Worm (Caenorhabditis elegans) whole organism, L4 larva: Measurements from ENCODE around the gene eelo-1.

Source experiments
- D1046.2 ChIP-seq: fragments of 200-800 bp; sonication (Bioruptor generic); IDR thresholded peaks from 2 replicates; pipeline ENCODE4 v1.3.6; 2022; ENCODE audit warnings: missing genetic modification characterization, missing compliant biosample characterization
- F10B5.3 ChIP-seq: sonication (generic microtip); optimal IDR thresholded peaks from 2 replicates; lab custom pipeline; 2016; ENCODE audit warnings: mild to moderate bottlenecking, missing genetic modification characterization, missing compliant biosample characterization
- F37D6.2 ChIP-seq: sonication (generic microtip); optimal IDR thresholded peaks from 2 replicates; lab custom pipeline; 2016; ENCODE audit warnings: mild to moderate bottlenecking, missing genetic modification characterization, missing compliant biosample characterization
- Y48G9A.11 ChIP-seq: fragments of 200-800 bp; sonication (Bioruptor generic); IDR thresholded peaks from 2 replicates; pipeline ENCODE4 v1.3.6; 2022; ENCODE audit warnings: missing genetic modification reagents, missing genetic modification characterization, missing compliant biosample characterization
- Y75B8A.6 ChIP-seq: fragments of 200-800 bp; sonication (Bioruptor generic); IDR thresholded peaks from 2 replicates; pipeline ENCODE4 v1.3.6; 2022; ENCODE audit warnings: missing genetic modification reagents, missing genetic modification characterization, missing compliant biosample characterization
- ZK546.5 ChIP-seq, 2 experiments: sonication (generic microtip); optimal IDR thresholded peaks; 2 replicates each; lab custom pipeline; 2017; ENCODE audit warnings: missing biosample characterization in 2 of 2, missing genetic modification characterization in 2 of 2
- aha-1 ChIP-seq: fragments of 150-350 bp; peaks from one replicate; lab custom pipeline; 2014; ENCODE audit warnings: missing biosample characterization, missing genetic modification characterization
- ama-1 ChIP-seq: fragments of 150-350 bp; optimal IDR thresholded peaks from 2 replicates; lab custom pipeline; 2014; ENCODE audit warnings: inconsistent platforms, mixed read lengths
- arid-1 ChIP-seq: fragments of 200-800 bp; sonication (Bioruptor generic); conservative IDR thresholded peaks from 2 replicates; pipeline ENCODE4 v1.3.6; 2022; ENCODE audit warnings: missing genetic modification reagents, missing genetic modification characterization, missing compliant biosample characterization
- ceh-28 ChIP-seq: fragments of 150-350 bp; optimal IDR thresholded peaks from 2 replicates; lab custom pipeline; 2014; ENCODE audit warnings: missing biosample characterization, missing genetic modification reagents, missing genetic modification characterization
- ceh-62 ChIP-seq: sonication (generic microtip); optimal IDR thresholded peaks from 2 replicates; lab custom pipeline; 2017; ENCODE audit warnings: missing biosample characterization, missing genetic modification characterization
- ceh-82 ChIP-seq: sonication (generic microtip); optimal IDR thresholded peaks from 2 replicates; lab custom pipeline; 2017; ENCODE audit warnings: missing biosample characterization, missing genetic modification characterization
- daf-8 ChIP-seq: fragments of 200-800 bp; sonication (Bioruptor generic); IDR thresholded peaks from 2 replicates; pipeline ENCODE4 v1.3.6; 2022; ENCODE audit warnings: missing genetic modification characterization, missing compliant biosample characterization
- dmd-9 ChIP-seq: fragments of 200-800 bp; sonication (Bioruptor generic); IDR thresholded peaks from 2 replicates; pipeline ENCODE4 v1.3.6; 2022; ENCODE audit warnings: missing genetic modification reagents, missing genetic modification characterization, missing compliant biosample characterization
- dve-1 ChIP-seq: sonication (generic microtip); optimal IDR thresholded peaks from 2 replicates; lab custom pipeline; 2017; ENCODE audit warnings: antibody characterized with exemption, mild to moderate bottlenecking, missing genetic modification characterization, missing compliant biosample characterization; ENCODE audit not compliant: insufficient read depth
- egl-43 ChIP-seq: fragments of 200-800 bp; sonication (Bioruptor generic); IDR thresholded peaks from 2 replicates; pipeline ENCODE4 v1.3.6; 2022; ENCODE audit warnings: missing genetic modification reagents, missing genetic modification characterization, missing compliant biosample characterization
- gei-8 ChIP-seq: fragments of 200-800 bp; sonication (Bioruptor generic); optimal IDR thresholded peaks from 2 replicates; lab custom pipeline; 2018; ENCODE audit warnings: mild to moderate bottlenecking, missing genetic modification characterization, missing compliant biosample characterization
- hmg-1.1 ChIP-seq: fragments of 200-800 bp; sonication (Bioruptor generic); IDR thresholded peaks from 2 replicates; pipeline ENCODE4 v1.3.6; 2022; ENCODE audit warnings: missing genetic modification reagents, missing genetic modification characterization, missing compliant biosample characterization
- jun-1 ChIP-seq: fragments of 150-350 bp; optimal IDR thresholded peaks from 2 replicates; lab custom pipeline; 2014; ENCODE audit warnings: missing biosample characterization, missing genetic modification reagents, missing genetic modification characterization
- lim-7 ChIP-seq: fragments of 200-800 bp; sonication (Bioruptor generic); IDR thresholded peaks from 2 replicates; pipeline ENCODE4 v1.3.6; 2022; ENCODE audit warnings: missing genetic modification characterization, missing compliant biosample characterization
- lin-13 ChIP-seq: fragments of 150-350 bp; optimal IDR thresholded peaks from 2 replicates; lab custom pipeline; 2014; ENCODE audit warnings: missing biosample characterization, missing genetic modification reagents, missing genetic modification characterization
- lin-39 ChIP-seq: fragments of 150-350 bp; optimal IDR thresholded peaks from 2 replicates; lab custom pipeline; 2014; ENCODE audit warnings: missing biosample characterization, missing genetic modification reagents, missing genetic modification characterization
- madf-9 ChIP-seq: fragments of 200-800 bp; sonication (Bioruptor generic); conservative IDR thresholded peaks from 2 replicates; pipeline ENCODE4 v1.3.6; 2022; ENCODE audit warnings: missing genetic modification reagents, missing genetic modification characterization, missing compliant biosample characterization
- mdl-1 ChIP-seq, 2 experiments: fragments of 150-350 bp in 1 of 2; sonication (generic microtip) in 1 of 2; optimal IDR thresholded peaks; 2 replicates each; lab custom pipeline; 2014 to 2017; ENCODE audit warnings: missing biosample characterization in 2 of 2, missing genetic modification characterization in 2 of 2
- mep-1 ChIP-seq: fragments of 150-350 bp; sonication (generic microtip); optimal IDR thresholded peaks from 3 replicates; lab custom pipeline; 2014; ENCODE audit warnings: missing biosample characterization, missing genetic modification characterization
- mxl-2 ChIP-seq: fragments of 200-800 bp; sonication (Bioruptor generic); conservative IDR thresholded peaks from 2 replicates; pipeline ENCODE4 v1.3.6; 2022; ENCODE audit warnings: missing genetic modification reagents, missing genetic modification characterization, missing compliant biosample characterization
- nhr-102 ChIP-seq: sonication (generic microtip); optimal IDR thresholded peaks from 2 replicates; lab custom pipeline; 2016; ENCODE audit warnings: mild to moderate bottlenecking, missing genetic modification characterization, moderate library complexity, missing compliant biosample characterization
- nhr-11 ChIP-seq: fragments of 150-350 bp; optimal IDR thresholded peaks from 2 replicates; lab custom pipeline; 2014; ENCODE audit warnings: missing biosample characterization, missing genetic modification characterization
- nhr-111 ChIP-seq: fragments of 200-800 bp; sonication (Bioruptor generic); optimal IDR thresholded peaks from 2 replicates; lab custom pipeline; 2018; ENCODE audit warnings: mild to moderate bottlenecking, missing genetic modification characterization, missing compliant biosample characterization
- nhr-237 ChIP-seq: sonication (generic microtip); optimal IDR thresholded peaks from 2 replicates; lab custom pipeline; 2017; ENCODE audit warnings: missing biosample characterization, missing genetic modification characterization
- nhr-28 ChIP-seq: fragments of 150-350 bp; optimal IDR thresholded peaks from 2 replicates; lab custom pipeline; 2014; ENCODE audit warnings: missing biosample characterization, missing genetic modification characterization
- nhr-42 ChIP-seq: fragments of 200-800 bp; sonication (Bioruptor generic); IDR thresholded peaks from 2 replicates; pipeline ENCODE4 v1.3.6; 2022; ENCODE audit warnings: missing genetic modification characterization, missing compliant biosample characterization
- nhr-76 ChIP-seq: fragments of 150-350 bp; optimal IDR thresholded peaks from 2 replicates; lab custom pipeline; 2014; ENCODE audit warnings: missing biosample characterization, missing genetic modification characterization
- pha-4 ChIP-seq, 2 experiments: fragments of 150-350 bp in 1 of 2; fragments of 200-800 bp in 1 of 2; sonication (Bioruptor generic) in 1 of 2; IDR thresholded peaks in 1 of 2; optimal IDR thresholded peaks in 1 of 2; 2 replicates each; pipeline versions ENCODE4 v1.3.6 to Lab custom; 2014 to 2022; ENCODE audit warnings: missing genetic modification characterization in 2 of 2, missing genetic modification reagents in 2 of 2, missing biosample characterization in 1 of 2, missing compliant biosample characterization in 1 of 2
- php-3 ChIP-seq: fragments of 200-800 bp; sonication (Bioruptor generic); IDR thresholded peaks from 2 replicates; pipeline ENCODE4 v1.3.6; 2022; ENCODE audit warnings: missing genetic modification reagents, missing genetic modification characterization, missing compliant biosample characterization
- pqm-1 ChIP-seq: sonication (generic microtip); optimal IDR thresholded peaks from 2 replicates; lab custom pipeline; 2017; ENCODE audit warnings: missing biosample characterization, missing genetic modification characterization
- set-16 ChIP-seq: fragments of 200-800 bp; sonication (Bioruptor generic); IDR thresholded peaks from 2 replicates; pipeline ENCODE4 v1.3.6; 2022; ENCODE audit warnings: missing genetic modification reagents, missing genetic modification characterization, missing compliant biosample characterization
- spr-3 ChIP-seq: fragments of 200-800 bp; sonication (Bioruptor generic); optimal IDR thresholded peaks from 2 replicates; lab custom pipeline; 2018; ENCODE audit warnings: mild to moderate bottlenecking, missing genetic modification characterization, missing compliant biosample characterization
- tag-97 ChIP-seq: fragments of 200-800 bp; sonication (Bioruptor generic); IDR thresholded peaks from 2 replicates; pipeline ENCODE4 v1.3.6; 2022; ENCODE audit warnings: missing genetic modification characterization, missing compliant biosample characterization
- tra-1 ChIP-seq: fragments of 200-800 bp; sonication (Bioruptor generic); IDR thresholded peaks from 2 replicates; pipeline ENCODE4 v1.3.6; 2022; ENCODE audit warnings: missing genetic modification reagents, missing genetic modification characterization, missing compliant biosample characterization
- unc-62 ChIP-seq, 3 experiments: fragments of 150-350 bp in 1 of 3; sonication (generic microtip); optimal IDR thresholded peaks in 2 of 3; peaks in 1 of 3; 1 replicate in 1 of 3; 2 replicates in 2 of 3; lab custom pipeline; 2014 to 2017; ENCODE audit warnings: missing biosample characterization in 3 of 3, missing genetic modification characterization in 3 of 3, missing genetic modification reagents in 3 of 3, missing genotype in 1 of 3
- zag-1 ChIP-seq: fragments of 150-350 bp; optimal IDR thresholded peaks from 2 replicates; lab custom pipeline; 2014; ENCODE audit warnings: missing biosample characterization, missing genetic modification characterization
- zfp-2 ChIP-seq: sonication (generic microtip); optimal IDR thresholded peaks from 2 replicates; lab custom pipeline; 2016; ENCODE audit warnings: mild to moderate bottlenecking, missing genetic modification characterization, missing compliant biosample characterization
- zfp-3 ChIP-seq: fragments of 200-800 bp; sonication (Bioruptor generic); conservative IDR thresholded peaks from 2 replicates; pipeline ENCODE4 v1.3.6; 2022; ENCODE audit warnings: missing genetic modification reagents, missing genetic modification characterization, missing compliant biosample characterization
- zip-11 ChIP-seq: fragments of 200-800 bp; sonication (Bioruptor generic); IDR thresholded peaks from 2 replicates; pipeline ENCODE4 v1.3.6; 2022; ENCODE audit warnings: missing genetic modification characterization, missing compliant biosample characterization
- zip-2 ChIP-seq: fragments of 150-350 bp; optimal IDR thresholded peaks from 2 replicates; lab custom pipeline; 2014; ENCODE audit warnings: missing biosample characterization, missing genetic modification characterization
- ztf-7 ChIP-seq: fragments of 150-350 bp; optimal IDR thresholded peaks from 2 replicates; lab custom pipeline; 2014; ENCODE audit warnings: missing biosample characterization, missing genetic modification characterization

The eelo-1 gene

DNA sequence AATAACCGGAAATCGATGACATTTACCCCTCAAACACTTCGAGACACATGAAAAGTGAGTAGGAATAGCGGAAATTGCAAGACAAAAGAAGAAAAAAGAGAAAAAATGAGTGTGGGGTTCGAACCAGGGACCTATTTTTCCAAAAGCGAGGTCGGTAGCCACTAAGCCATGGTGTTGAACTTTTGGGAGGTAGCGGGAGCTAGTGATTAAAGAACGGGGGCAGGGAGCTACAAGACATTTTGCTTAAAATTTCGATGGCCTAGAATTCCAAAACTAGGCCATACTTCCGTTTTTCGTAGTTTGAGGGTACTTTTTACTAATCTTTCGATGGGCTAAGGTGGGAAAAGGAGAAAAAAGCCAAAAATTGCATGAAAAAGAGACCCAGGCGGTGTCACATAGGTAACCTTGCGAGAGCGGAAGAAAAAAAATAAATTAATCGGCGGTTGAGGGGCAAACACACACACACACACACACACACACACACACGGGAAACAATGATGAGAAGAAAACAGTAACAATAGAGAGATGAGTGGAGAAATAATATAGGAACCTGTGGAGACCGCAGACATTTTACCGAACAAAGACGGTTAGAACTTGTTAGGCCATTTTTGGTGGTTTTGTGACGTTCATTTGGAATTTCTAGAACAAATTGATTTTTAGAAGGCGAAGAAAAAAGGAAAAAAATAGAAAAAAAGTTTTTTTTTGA is 43.3 kb upstream of the eelo-1 start (continued):
- TF ChIP-seq Y48G9A.11 (peak; percentile 88), jun-1 (no peak), dmd-9 (GFP tag; lab: Robert Waterston, UW) (peak; percentile 71; the same call in 1 of the 2 replicates), set-16 (GFP tag; lab: Robert Waterston, UW) (no peak), nhr-111 (GFP tag; lab: Kevin White, UChicago) (peak; percentile 60), dve-1 (tag; lab: Kevin White, UChicago) (no peak), zip-11 (no peak), mep-1 (tag; lab: Kevin White, UChicago) (peak; percentile 46), hmg-1.1 (GFP tag; lab: Robert Waterston, UW) (peak; percentile 74), spr-3 (GFP tag; lab: Kevin White, UChicago) (peak; percentile 62), ama-1 (lab: Kevin White, UChicago) (no peak), nhr-28 (tag; lab: Kevin White, UChicago) (peak; percentile 53), tag-97 (GFP tag; lab: Robert Waterston, UW) (no peak), unc-62 (GFP tag; optimal IDR thresholded peaks at IDR 0.05 in 1 of 2; lab: Kevin White, UChicago) (peak in 1 of 2 experiments; percentile 79), unc-62 (tag; optimal IDR thresholded peaks at IDR 0.05; lab: Kevin White, UChicago) (no peak), F10B5.3 (peak; percentile 50), nhr-42 (GFP tag; lab: Robert Waterston, UW) (peak; percentile 82), lin-13 (GFP tag; lab: Kevin White, UChicago) (peak; percentile 86), zip-2 (tag; lab: Kevin White, UChicago) (no peak), pqm-1 (tag; lab: Kevin White, UChicago) (no peak), tra-1 (GFP tag; lab: Robert Waterston, UW) (peak; percentile 90), daf-8 (GFP tag; lab: Robert Waterston, UW) (0 out of 2 replicates have a peak, but pooled peaks have one; percentile 84), D1046.2 (GFP tag; lab: Robert Waterston, UW) (peak; percentile 78), ztf-7 (tag; lab: Kevin White, UChicago) (no peak), nhr-11 (no peak), aha-1 (tag; lab: Kevin White, UChicago) (peak; percentile 92), mdl-1 (tag; optimal IDR thresholded peaks at IDR 0.05; lab: Kevin White, UChicago) (no peak), nhr-76 (tag; lab: Kevin White, UChicago) (no peak), php-3 (GFP tag; lab: Robert Waterston, UW) (peak; percentile 67), pha-4 (GFP tag; IDR thresholded peaks at IDR 0.05; lab: Robert Waterston, UW) (peak; percentile 93), pha-4 (tag; optimal IDR thresholded peaks at IDR 0.05; lab: Kevin White, UChicago) (no peak), zag-1 (tag; lab: Kevin White, UChicago) (no peak)

DNA sequence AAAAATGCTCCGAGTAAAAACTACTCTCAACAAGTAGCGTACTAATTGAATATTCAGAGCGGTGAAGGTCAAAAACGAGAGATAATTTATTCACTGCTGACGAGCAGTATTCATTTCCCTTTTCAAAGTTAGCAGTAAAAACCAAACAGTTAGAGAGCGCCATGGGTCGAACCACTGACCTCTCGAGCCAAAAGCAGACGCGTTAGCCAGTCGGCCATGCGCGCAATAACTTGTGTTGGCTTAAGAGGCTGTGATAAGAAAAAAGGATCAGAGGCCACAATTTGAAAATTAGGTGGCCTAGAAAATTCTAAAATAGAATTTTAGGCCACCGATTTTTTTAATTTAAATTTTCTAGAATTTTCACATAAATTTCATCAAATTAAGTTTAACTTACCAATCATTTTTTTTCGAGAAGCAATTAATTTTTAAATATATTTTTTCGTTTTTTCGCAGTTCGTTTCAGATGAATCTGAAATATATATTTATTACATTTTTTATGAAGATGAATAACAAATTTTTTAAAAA is 42.4 kb upstream of the eelo-1 start, which contains the start of gene sms-3:
Gene sms-3 (minus strand): TSS at position 475 of the 525 bp plus-strand sequence.
- TF ChIP-seq F10B5.3, result no peak
- TF ChIP-seq lin-39, result no peak
- no peak for TF ChIP-seq zfp-2 (tag; lab: Kevin White, UChicago)
- TF ChIP-seq mep-1 (tag; lab: Kevin White, UChicago), result no peak
- peak; percentile 79; the same call in 1 of the 2 replicates for TF ChIP-seq tra-1 (GFP tag; lab: Robert Waterston, UW)
- no peak for TF ChIP-seq zip-2 (tag; lab: Kevin White, UChicago)
- TF ChIP-seq ZK546.5 (tag; optimal IDR thresholded peaks at IDR 0.05; lab: Kevin White, UChicago), result no peak
- TF ChIP-seq nhr-42 (GFP tag; lab: Robert Waterston, UW), result no peak
- peak; percentile 43; the same call in 1 of the 2 replicates for TF ChIP-seq madf-9
- no peak for TF ChIP-seq mxl-2 (GFP tag; lab: Robert Waterston, UW)
- TF ChIP-seq lim-7 (GFP tag; lab: Robert Waterston, UW), result peak; percentile 84
- TF ChIP-seq egl-43 (GFP tag; lab: Robert Waterston, UW), result peak; percentile 83
- TF ChIP-seq jun-1, result no peak
- TF ChIP-seq spr-3 (GFP tag; lab: Kevin White, UChicago), result no peak
- no peak for TF ChIP-seq F37D6.2
- TF ChIP-seq zfp-3 (GFP tag; lab: Robert Waterston, UW), result 0 out of 2 replicates have a peak, but pooled peaks have one; percentile 36
- TF ChIP-seq arid-1 (GFP tag; lab: Robert Waterston, UW), result peak; percentile 58; the same call in 1 of the 2 replicates
- no peak for TF ChIP-seq ceh-28 (tag; lab: Kevin White, UChicago)
- no peak for TF ChIP-seq ceh-82 (tag; lab: Kevin White, UChicago)
- TF ChIP-seq Y75B8A.6 (GFP tag; lab: Robert Waterston, UW), result peak; percentile 78; the same call in 1 of the 2 replicates
- no peak for TF ChIP-seq nhr-237 (tag; lab: Kevin White, UChicago)
- no peak for TF ChIP-seq gei-8 (GFP tag; lab: Kevin White, UChicago)
- peak; percentile 82 for TF ChIP-seq lin-13 (GFP tag; lab: Kevin White, UChicago)
- TF ChIP-seq ceh-62 (tag; lab: Kevin White, UChicago), result no peak
- no peak for TF ChIP-seq zag-1 (tag; lab: Kevin White, UChicago)
- TF ChIP-seq nhr-102 (tag; lab: Kevin White, UChicago), result no peak
